Fruit fly (Drosophila melanogaster) whole organism, embryonic: Measurements from ENCODE around the gene CG17097.

Experiments used
- Atf-2 ChIP-seq: fragments of 200-800 bp; sonication (Bioruptor generic); optimal IDR thresholded peaks from 2 replicates; lab custom pipeline; 2016; ENCODE audit warnings: missing biosample characterization, missing genetic modification characterization
- Bdp1 ChIP-seq: fragments of 200-800 bp; sonication (Bioruptor generic); optimal IDR thresholded peaks from 3 replicates; lab custom pipeline; 2016; ENCODE audit warnings: missing biosample characterization, missing genetic modification characterization
- CG10321 ChIP-seq: fragments of 200-800 bp; sonication (Bioruptor generic); IDR thresholded peaks from 2 replicates; pipeline ENCODE4 v1.3.6; 2022; ENCODE audit warnings: missing biosample characterization, missing genetic modification characterization
- CG11695 ChIP-seq: fragments of 200-800 bp; sonication (Bioruptor generic); IDR thresholded peaks from 3 replicates; pipeline ENCODE4 v1.3.6; 2022; ENCODE audit warnings: missing biosample characterization, missing genetic modification characterization
- CG12071 ChIP-seq: fragments of 200-800 bp; sonication (Bioruptor generic); optimal IDR thresholded peaks from 3 replicates; lab custom pipeline; 2018; ENCODE audit warnings: missing biosample characterization, mild to moderate bottlenecking, missing genetic modification characterization
- CG12942 ChIP-seq: fragments of 200-800 bp; sonication (Bioruptor generic); optimal IDR thresholded peaks from 3 replicates; lab custom pipeline; 2016; ENCODE audit warnings: missing biosample characterization, missing genetic modification characterization
- CG14014 ChIP-seq: fragments of 200-800 bp; sonication (Bioruptor generic); IDR thresholded peaks from 2 replicates; pipeline ENCODE4 v1.3.6; 2022; ENCODE audit warnings: missing biosample characterization, missing genetic modification characterization
- CG14860 ChIP-seq: fragments of 200-800 bp; sonication (Bioruptor generic); IDR thresholded peaks from 3 replicates; pipeline ENCODE4 v1.3.6; 2022; ENCODE audit warnings: missing biosample characterization, missing genetic modification characterization; ENCODE audit not compliant: partially characterized antibody
- CG18599 ChIP-seq: fragments of 200-800 bp; sonication (Bioruptor generic); optimal IDR thresholded peaks from 3 replicates; lab custom pipeline; 2017; ENCODE audit warnings: missing biosample characterization, missing genetic modification characterization, mild to moderate bottlenecking, moderate library complexity, missing genetic modification reagents
- CG2120 ChIP-seq: fragments of 200-800 bp; sonication (Bioruptor generic); optimal IDR thresholded peaks from 3 replicates; lab custom pipeline; 2016; ENCODE audit warnings: missing biosample characterization, missing genetic modification characterization
- CG2712 ChIP-seq: fragments of 200-800 bp; optimal IDR thresholded peaks from 3 replicates; lab custom pipeline; 2019; ENCODE audit warnings: missing biosample characterization, mild to moderate bottlenecking, missing genetic modification characterization, moderate library complexity
- CG33213 ChIP-seq: fragments of 200-800 bp; sonication (Bioruptor generic); optimal IDR thresholded peaks from 3 replicates; lab custom pipeline; 2016; ENCODE audit warnings: missing biosample characterization, missing genetic modification characterization
- CG3407 ChIP-seq: fragments of 200-800 bp; sonication (Bioruptor generic); optimal IDR thresholded peaks from 2 replicates; lab custom pipeline; 2018; ENCODE audit warnings: missing biosample characterization, mild to moderate bottlenecking, missing genetic modification characterization
- CG4424 ChIP-seq: fragments of 200-800 bp; sonication (Bioruptor generic); optimal IDR thresholded peaks from 3 replicates; lab custom pipeline; 2016; ENCODE audit warnings: missing biosample characterization, missing genetic modification characterization
- CG5245 ChIP-seq: fragments of 200-800 bp; sonication (Bioruptor generic); optimal IDR thresholded peaks from 3 replicates; lab custom pipeline; 2016; ENCODE audit warnings: missing biosample characterization, missing genetic modification characterization
- CG7271 ChIP-seq: fragments of 200-800 bp; sonication (Bioruptor generic); optimal IDR thresholded peaks from 2 replicates; lab custom pipeline; 2018; ENCODE audit warnings: missing biosample characterization, mild to moderate bottlenecking, missing genetic modification characterization, moderate library complexity
- CG7987 ChIP-seq: fragments of 200-800 bp; sonication (Bioruptor generic); optimal IDR thresholded peaks from 2 replicates; lab custom pipeline; 2018; ENCODE audit warnings: missing biosample characterization, mild to moderate bottlenecking, missing genetic modification characterization, moderate library complexity
- CG8478 ChIP-seq: fragments of >200 bp; optimal IDR thresholded peaks from 2 replicates; lab custom pipeline; 2018
- CG8924 ChIP-seq: fragments of 200-800 bp; optimal IDR thresholded peaks from 3 replicates; lab custom pipeline; 2019; ENCODE audit warnings: missing biosample characterization, mild to moderate bottlenecking, missing genetic modification characterization, moderate library complexity
- CoRest ChIP-seq: fragments of 200-800 bp; sonication (Bioruptor generic); optimal IDR thresholded peaks from 3 replicates; lab custom pipeline; 2018; ENCODE audit warnings: missing biosample characterization, mild to moderate bottlenecking, missing genetic modification characterization, moderate library complexity
- CrebB ChIP-seq: fragments of 200-800 bp; sonication (Bioruptor generic); optimal IDR thresholded peaks from 3 replicates; lab custom pipeline; 2018; ENCODE audit warnings: missing biosample characterization, mild to moderate bottlenecking, missing genetic modification characterization
- Dref ChIP-seq: fragments of 200-800 bp; sonication (Bioruptor generic); IDR thresholded peaks from 2 replicates; pipeline ENCODE4 v1.3.6; 2022; ENCODE audit warnings: missing biosample characterization, missing genetic modification characterization
- Drgx ChIP-seq: fragments of 200-800 bp; sonication (Bioruptor generic); IDR thresholded peaks from 2 replicates; pipeline ENCODE4 v1.3.6; 2022; ENCODE audit warnings: missing biosample characterization, missing genetic modification characterization
- Gsc ChIP-seq: fragments of 200-800 bp; sonication (Bioruptor generic); IDR thresholded peaks from 2 replicates; pipeline ENCODE4 v1.3.6; 2022; ENCODE audit warnings: missing biosample characterization, missing genetic modification characterization
- HLH4C ChIP-seq: fragments of 200-800 bp; sonication (Bioruptor generic); IDR thresholded peaks from 3 replicates; pipeline ENCODE4 v1.3.6; 2022; ENCODE audit warnings: missing biosample characterization, missing genetic modification characterization; ENCODE audit not compliant: partially characterized antibody
- HLHmδ ChIP-seq: fragments of 200-800 bp; sonication (Bioruptor generic); optimal IDR thresholded peaks from 2 replicates; lab custom pipeline; 2018; ENCODE audit warnings: missing biosample characterization, mild to moderate bottlenecking, missing genetic modification characterization, moderate library complexity
- Hmr ChIP-seq: fragments of 200-800 bp; sonication (Bioruptor generic); optimal IDR thresholded peaks from 3 replicates; lab custom pipeline; 2017; ENCODE audit warnings: mild to moderate bottlenecking, missing biosample characterization, missing genetic modification reagents, missing genetic modification characterization
- Hsf ChIP-seq: fragments of 200-800 bp; sonication (Bioruptor generic); optimal IDR thresholded peaks from 3 replicates; lab custom pipeline; 2016; ENCODE audit warnings: missing biosample characterization, missing genetic modification characterization
- Med ChIP-seq: fragments of 200-800 bp; sonication (Bioruptor generic); peaks from one replicate; lab custom pipeline; 2016; ENCODE audit warnings: missing biosample characterization, missing genetic modification characterization, mild to moderate bottlenecking, inconsistent platforms, moderate library complexity
- Meics ChIP-seq: fragments of 200-800 bp; sonication (Bioruptor generic); optimal IDR thresholded peaks from 2 replicates; lab custom pipeline; 2017; ENCODE audit warnings: missing biosample characterization, mild to moderate bottlenecking, missing genetic modification characterization
- Ptx1 ChIP-seq: fragments of 200-800 bp; sonication (Bioruptor generic); IDR thresholded peaks from 2 replicates; pipeline ENCODE4 v1.3.6; 2022; ENCODE audit warnings: missing biosample characterization, missing genetic modification characterization
- Scr ChIP-seq: fragments of 200-800 bp; sonication (Bioruptor generic); IDR thresholded peaks from 2 replicates; pipeline ENCODE4 v1.3.6; 2022; ENCODE audit warnings: missing biosample characterization, missing genetic modification characterization; ENCODE audit not compliant: partially characterized antibody
- Sox102F ChIP-seq: fragments of 200-800 bp; sonication (Bioruptor generic); optimal IDR thresholded peaks from 2 replicates; lab custom pipeline; 2018; ENCODE audit warnings: missing biosample characterization, mild to moderate bottlenecking, missing genetic modification characterization, moderate library complexity
- Vsx1 ChIP-seq: fragments of 200-800 bp; sonication (Bioruptor generic); optimal IDR thresholded peaks from 2 replicates; lab custom pipeline; 2017; ENCODE audit warnings: missing biosample characterization, mild to moderate bottlenecking, missing genetic modification characterization, missing genetic modification reagents
- Xrp1 ChIP-seq: fragments of 200-800 bp; sonication (Bioruptor generic); IDR thresholded peaks from 2 replicates; pipeline ENCODE4 v1.3.6; 2022; ENCODE audit warnings: missing biosample characterization, missing genetic modification characterization
- aop ChIP-seq: fragments of 200-800 bp; sonication (Bioruptor generic); IDR thresholded peaks from 2 replicates; pipeline ENCODE4 v1.3.6; 2022; ENCODE audit warnings: missing biosample characterization, missing genetic modification characterization
- ase ChIP-seq: fragments of 200-800 bp; sonication (Bioruptor generic); IDR thresholded peaks from 3 replicates; pipeline ENCODE4 v1.3.6; 2022; ENCODE audit warnings: missing biosample characterization, missing genetic modification characterization
- ato ChIP-seq: fragments of 200-800 bp; sonication (Bioruptor generic); IDR thresholded peaks from 2 replicates; pipeline ENCODE4 v1.3.6; 2022; ENCODE audit warnings: missing biosample characterization, missing genetic modification characterization; ENCODE audit not compliant: partially characterized antibody
- dmrt11E ChIP-seq: fragments of 200-800 bp; sonication (Bioruptor generic); optimal IDR thresholded peaks from 3 replicates; lab custom pipeline; 2018; ENCODE audit warnings: missing biosample characterization, mild to moderate bottlenecking, missing genetic modification characterization, moderate library complexity
- ftz-f1 ChIP-seq: fragments of 200-800 bp; sonication (Bioruptor generic); optimal IDR thresholded peaks from 2 replicates; lab custom pipeline; 2016; ENCODE audit warnings: missing biosample characterization, missing genetic modification characterization
- gem ChIP-seq: fragments of 200-800 bp; sonication (Bioruptor generic); optimal IDR thresholded peaks from 2 replicates; lab custom pipeline; 2019; ENCODE audit warnings: missing biosample characterization, mild to moderate bottlenecking, missing genetic modification characterization, moderate library complexity
- pho ChIP-seq: fragments of 200-800 bp; sonication (Bioruptor generic); optimal IDR thresholded peaks from 2 replicates; lab custom pipeline; 2016; ENCODE audit warnings: missing biosample characterization, missing genetic modification characterization
- phol ChIP-seq: fragments of 200-800 bp; sonication (Bioruptor generic); optimal IDR thresholded peaks from 3 replicates; lab custom pipeline; 2018; ENCODE audit warnings: missing biosample characterization, mild to moderate bottlenecking, missing genetic modification characterization, moderate library complexity
- ranshi ChIP-seq: fragments of 200-800 bp; sonication (Bioruptor generic); IDR thresholded peaks from 2 replicates; pipeline ENCODE4 v1.3.6; 2022; ENCODE audit warnings: missing biosample characterization, missing genetic modification characterization
- sc ChIP-seq, 3 experiments: fragments of >200 bp in 2 of 3; fragments of 200-800 bp in 1 of 3; sonication (Bioruptor generic) in 1 of 3; optimal IDR thresholded peaks; 2 replicates in 2 of 3; 3 replicates in 1 of 3; lab custom pipeline; 2017; ENCODE audit warnings: mild to moderate bottlenecking in 1 of 3, missing biosample characterization in 1 of 3, missing genetic modification characterization in 1 of 3, missing genetic modification reagents in 1 of 3
- slbo ChIP-seq: fragments of 200-800 bp; sonication (Bioruptor generic); IDR thresholded peaks from 2 replicates; pipeline ENCODE4 v1.3.6; 2022; ENCODE audit warnings: missing biosample characterization, missing genetic modification characterization
- toy ChIP-seq: fragments of 200-800 bp; sonication (Bioruptor generic); IDR thresholded peaks from 2 replicates; pipeline ENCODE4 v1.3.6; 2022; ENCODE audit warnings: missing biosample characterization, missing genetic modification characterization
- trem ChIP-seq: fragments of 200-800 bp; optimal IDR thresholded peaks from 3 replicates; lab custom pipeline; 2019; ENCODE audit warnings: missing biosample characterization, mild to moderate bottlenecking, missing genetic modification characterization, moderate library complexity

The CG17097 gene

dm6 chr2L:10615889-10616288 lies 30.3 kb upstream of the CG17097 start (continued):
- TF ChIP-seq Hsf (GFP tag; lab: Kevin White, UChicago) (no peak), CG7987 (GFP tag; lab: Kevin White, UChicago) (no peak), CG2712 (tag; lab: Kevin White, UChicago) (peak; percentile 16), Drgx (peak; percentile 51), CG14860 (no peak), Bdp1 (GFP tag; lab: Kevin White, UChicago) (no peak), aop (GFP tag; lab: Robert Waterston, UW) (no peak), trem (no peak), HLH4C (no peak), ato (GFP tag; lab: Robert Waterston, UW) (no peak), pho (GFP tag; lab: Kevin White, UChicago) (no peak), ase (GFP tag; lab: Robert Waterston, UW) (no peak), CG3407 (GFP tag; lab: Kevin White, UChicago) (no peak), Sox102F (GFP tag; lab: Kevin White, UChicago) (peak; percentile 9), CrebB (tag; lab: Kevin White, UChicago) (no peak), CG8924 (tag; lab: Kevin White, UChicago) (peak; percentile 1), CG2120 (GFP tag; lab: Kevin White, UChicago) (no peak), phol (tag; lab: Kevin White, UChicago) (peak; percentile 16), Gsc (GFP tag; lab: Robert Waterston, UW) (no peak), CoRest (tag; lab: Kevin White, UChicago) (peak; percentile 1), Hmr (GFP tag; lab: Kevin White, UChicago) (peak; percentile 8), ftz-f1 (GFP tag; lab: Kevin White, UChicago) (no peak), CG18599 (GFP tag; lab: Kevin White, UChicago) (peak; percentile 24), CG12942 (GFP tag; lab: Kevin White, UChicago) (no peak), Vsx1 (GFP tag; lab: Kevin White, UChicago) (no peak), slbo (no peak), CG10321 (GFP tag; lab: Robert Waterston, UW) (no peak), CG8478 (lab: Kevin White, UChicago) (no peak), CG5245 (GFP tag; lab: Kevin White, UChicago) (no peak), toy (no peak), gem (peak; percentile 34), ranshi (GFP tag; lab: Robert Waterston, UW) (no peak), Scr (no peak), CG4424 (GFP tag; lab: Kevin White, UChicago) (no peak), CG33213 (GFP tag; lab: Kevin White, UChicago) (no peak), Atf-2 (GFP tag; lab: Kevin White, UChicago) (no peak), HLHmδ (no peak), CG11695 (GFP tag; lab: Robert Waterston, UW) (peak; percentile 29; the same call in 1 of the 3 replicates), CG12071 (GFP tag; lab: Kevin White, UChicago) (no peak), sc (optimal IDR thresholded peaks at IDR 0.05; lab: Kevin White, UChicago) (no peak), sc (GFP tag; optimal IDR thresholded peaks at IDR 0.05; lab: Kevin White, UChicago) (no peak), Med (GFP tag; lab: Kevin White, UChicago) (peak; percentile 0), Meics (GFP tag; lab: Kevin White, UChicago) (no peak), CG7271 (tag; lab: Kevin White, UChicago) (no peak), Ptx1 (GFP tag; lab: Robert Waterston, UW) (0 out of 2 replicates have a peak, but pooled peaks have one; percentile 6), dmrt11E (no peak), CG14014 (GFP tag; lab: Robert Waterston, UW) (no peak), Dref (no peak), Xrp1 (GFP tag; lab: Robert Waterston, UW) (peak; percentile 32; the same call in 1 of the 2 replicates)
